Worm (Caenorhabditis elegans): ENCODE results near the gene ins-1.

DNA sequence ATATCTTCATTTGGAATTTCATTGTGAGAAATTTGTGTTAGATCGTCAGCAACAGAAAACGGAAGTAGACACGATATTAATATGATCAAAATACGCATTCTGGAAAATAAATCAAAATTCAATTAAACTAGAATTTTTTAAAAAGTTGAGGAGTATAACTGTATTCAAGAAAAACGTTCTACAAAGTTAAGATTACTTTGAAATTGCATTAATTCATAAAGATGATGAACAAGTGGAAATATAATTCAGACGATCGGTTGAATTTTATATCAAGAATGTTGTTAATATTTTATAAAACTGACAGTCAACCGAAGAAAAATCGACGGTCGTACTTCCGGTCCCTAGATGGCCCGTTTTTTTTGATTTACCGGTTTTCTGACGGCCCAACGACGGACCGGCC, 16.5 kb downstream of the ins-1 start, which contains the start of gene F01D4.8:
- TF ChIP-seq scrt-1 (GFP tag; IDR thresholded peaks at IDR 0.05), result no peak
- TF ChIP-seq ets-7 (tag; optimal IDR thresholded peaks at IDR 0.05), result no peak
- no peak for TF ChIP-seq ama-1 (optimal IDR thresholded peaks at IDR 0.05)
- no peak for TF ChIP-seq tbx-11 (GFP tag; IDR thresholded peaks at IDR 0.05)
- no peak for TF ChIP-seq aly-1 (tag; optimal IDR thresholded peaks at IDR 0.05)
- no peak for TF ChIP-seq flt-1 (GFP tag; IDR thresholded peaks at IDR 0.05)
- no peak for TF ChIP-seq hmg-4 (GFP tag; optimal IDR thresholded peaks at IDR 0.05)
- TF ChIP-seq hmbx-1 (tag; optimal IDR thresholded peaks at IDR 0.05), result no peak
- TF ChIP-seq ceh-36 (tag; optimal IDR thresholded peaks at IDR 0.05), result no peak
- TF ChIP-seq F13C5.2 (tag; optimal IDR thresholded peaks at IDR 0.05), result no peak
- no peak for TF ChIP-seq ceh-13 (GFP tag; optimal IDR thresholded peaks at IDR 0.05)
- no peak for TF ChIP-seq B0310.2 (tag; optimal IDR thresholded peaks at IDR 0.05)
- TF ChIP-seq tbx-37 (GFP tag; conservative IDR thresholded peaks at IDR 0.05), result no peak
- TF ChIP-seq sea-1 (GFP tag; conservative IDR thresholded peaks at IDR 0.05), result no peak
